Fruit fly (Drosophila melanogaster) whole organism, embryonic: ENCODE results near the gene Rad60.

Experiments
- Bdp1 ChIP-seq: fragments of 200-800 bp; sonication (Bioruptor generic); optimal IDR thresholded peaks from 3 replicates; lab custom pipeline; 2016; ENCODE audit warnings: missing biosample characterization, missing genetic modification characterization
- CG10274 ChIP-seq: fragments of 200-800 bp; sonication (Bioruptor generic); optimal IDR thresholded peaks from 3 replicates; lab custom pipeline; 2017; ENCODE audit warnings: missing biosample characterization, mild to moderate bottlenecking, missing genetic modification characterization
- CG18619 ChIP-seq: fragments of 200-800 bp; sonication (Bioruptor generic); optimal IDR thresholded peaks from 3 replicates; lab custom pipeline; 2017; ENCODE audit warnings: missing biosample characterization, mild to moderate bottlenecking, missing genetic modification characterization
- CG3281 ChIP-seq: fragments of 200-800 bp; sonication (Bioruptor generic); optimal IDR thresholded peaks from 3 replicates; lab custom pipeline; 2017; ENCODE audit warnings: missing biosample characterization, mild to moderate bottlenecking, missing genetic modification characterization
- CG3407 ChIP-seq: fragments of 200-800 bp; sonication (Bioruptor generic); optimal IDR thresholded peaks from 2 replicates; lab custom pipeline; 2018; ENCODE audit warnings: missing biosample characterization, mild to moderate bottlenecking, missing genetic modification characterization
- CG3838 ChIP-seq: fragments of 200-800 bp; sonication (Bioruptor generic); optimal IDR thresholded peaks from 3 replicates; lab custom pipeline; 2016; ENCODE audit warnings: missing biosample characterization, missing genetic modification characterization
- Hmr ChIP-seq: fragments of 200-800 bp; sonication (Bioruptor generic); optimal IDR thresholded peaks from 3 replicates; lab custom pipeline; 2017; ENCODE audit warnings: mild to moderate bottlenecking, missing biosample characterization, missing genetic modification reagents, missing genetic modification characterization
- h ChIP-seq: fragments of >200 bp; optimal IDR thresholded peaks from 2 replicates; lab custom pipeline; 2017
- jigr1 ChIP-seq: fragments of 200-800 bp; sonication (Bioruptor generic); IDR thresholded peaks from 3 replicates; pipeline ENCODE4 v1.3.6; 2022; ENCODE audit warnings: missing biosample characterization, missing genetic modification characterization
- repo ChIP-seq: fragments of 200-800 bp; sonication (Bioruptor generic); optimal IDR thresholded peaks from 2 replicates; lab custom pipeline; 2016; ENCODE audit warnings: missing biosample characterization, missing genetic modification characterization
- wek ChIP-seq: fragments of 200-800 bp; sonication (Bioruptor generic); optimal IDR thresholded peaks from 3 replicates; lab custom pipeline; 2018; ENCODE audit warnings: missing biosample characterization, mild to moderate bottlenecking, missing genetic modification characterization, moderate library complexity

- TF ChIP-seq Hmr (peak; percentile 81), wek (GFP tag; lab: Kevin White, UChicago) (no peak), CG3281 (peak; percentile 76), jigr1 (GFP tag; lab: Robert Waterston, UW) (no peak), CG10274 (GFP tag; lab: Kevin White, UChicago) (no peak), repo (GFP tag; lab: Kevin White, UChicago) (no peak), CG3838 (GFP tag; lab: Kevin White, UChicago) (no peak), h (lab: Kevin White, UChicago) (no peak), CG18619 (GFP tag; lab: Kevin White, UChicago) (peak; percentile 29), CG3407 (GFP tag; lab: Kevin White, UChicago) (peak; percentile 32), Bdp1 (GFP tag; lab: Kevin White, UChicago) (no peak)
Measured at dm6 chr3R:23239934-23240632, 11.2 kb downstream of the Rad60 start.
